Worm (Caenorhabditis elegans) whole organism, late embryonic: ENCODE results near the gene K02E11.7.
"Not testable (repeated sequence)": the region's sequence is repeated elsewhere in the genome, so short reads cannot be mapped to it uniquely, and the experiment has no call there.

Experiments
- K02D7.2 ChIP-seq: sonication (generic microtip); optimal IDR thresholded peaks from 2 replicates; lab custom pipeline; 2017; ENCODE audit warnings: mild to moderate bottlenecking, missing genetic modification characterization, missing compliant biosample characterization
- T23F11.4 ChIP-seq: fragments of 200-800 bp; sonication (Bioruptor generic); optimal IDR thresholded peaks from 2 replicates; lab custom pipeline; 2018; ENCODE audit warnings: mild to moderate bottlenecking, missing genetic modification characterization, missing compliant biosample characterization
- Y22D7AL.16 ChIP-seq: sonication (generic microtip); optimal IDR thresholded peaks from 2 replicates; lab custom pipeline; 2016; ENCODE audit warnings: missing genetic modification characterization, missing compliant biosample characterization
- ama-1 ChIP-seq: fragments of 150-350 bp; optimal IDR thresholded peaks from 2 replicates; lab custom pipeline; 2014
- ceh-31 ChIP-seq: sonication (generic microtip); optimal IDR thresholded peaks from 2 replicates; lab custom pipeline; 2016; ENCODE audit warnings: missing genetic modification characterization, missing compliant biosample characterization
- ceh-48 ChIP-seq: sonication (generic microtip); optimal IDR thresholded peaks from 2 replicates; lab custom pipeline; 2016; ENCODE audit warnings: missing genetic modification characterization, inconsistent platforms, missing compliant biosample characterization
- che-1 ChIP-seq: sonication (generic microtip); optimal IDR thresholded peaks from 2 replicates; lab custom pipeline; 2016; ENCODE audit warnings: mild to moderate bottlenecking, missing genetic modification characterization, missing compliant biosample characterization
- dmd-4 ChIP-seq: sonication (generic microtip); optimal IDR thresholded peaks from 2 replicates; lab custom pipeline; 2016; ENCODE audit warnings: borderline replicate concordance, missing genetic modification characterization, missing compliant biosample characterization
- elt-4 ChIP-seq: sonication (generic microtip); optimal IDR thresholded peaks from 2 replicates; lab custom pipeline; 2016; ENCODE audit warnings: missing genetic modification characterization, missing compliant biosample characterization
- fkh-10 ChIP-seq: fragments of 150-350 bp; optimal IDR thresholded peaks from 2 replicates; lab custom pipeline; 2014; ENCODE audit warnings: missing biosample characterization, missing genetic modification reagents, missing genetic modification characterization
- hlh-13 ChIP-seq: fragments of 200-800 bp; sonication (Bioruptor generic); optimal IDR thresholded peaks from 2 replicates; lab custom pipeline; 2018; ENCODE audit warnings: mild to moderate bottlenecking, missing genetic modification characterization, missing compliant biosample characterization
- nhr-11 ChIP-seq: fragments of 150-350 bp; optimal IDR thresholded peaks from 2 replicates; lab custom pipeline; 2014; ENCODE audit warnings: missing biosample characterization, missing genetic modification characterization
- pag-3 ChIP-seq: sonication (generic microtip); optimal IDR thresholded peaks from 2 replicates; lab custom pipeline; 2016; ENCODE audit warnings: missing compliant biosample characterization, missing genetic modification characterization, borderline replicate concordance
- syd-9 ChIP-seq: sonication (generic microtip); optimal IDR thresholded peaks from 2 replicates; lab custom pipeline; 2016; ENCODE audit warnings: mild to moderate bottlenecking, missing genetic modification characterization, moderate library complexity, missing compliant biosample characterization

DNA sequence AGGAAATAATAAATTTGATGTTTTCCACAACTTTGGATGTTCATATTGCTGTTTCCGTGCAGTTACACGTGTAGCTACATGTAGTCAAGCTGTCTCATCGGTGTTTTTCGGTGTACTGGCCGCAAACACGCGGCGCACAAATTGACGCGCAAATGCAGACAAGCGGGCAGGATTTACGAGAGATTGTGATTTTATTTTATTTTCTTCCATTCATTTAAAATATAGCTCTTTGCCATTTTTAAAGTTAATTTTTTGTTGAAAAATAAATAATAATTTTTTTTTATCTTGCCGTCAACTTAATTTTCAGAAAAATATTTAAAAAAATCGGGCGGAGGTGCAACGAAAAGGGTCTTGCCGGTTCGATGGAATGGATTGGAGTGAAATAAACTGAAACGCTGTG, 20.1 kb upstream of the K02E11.7 start, which contains the start of gene F40G12.7:
- TF ChIP-seq T23F11.4 (GFP tag; lab: Kevin White, UChicago); fkh-10 (GFP tag; lab: Kevin White, UChicago); elt-4 (tag; lab: Kevin White, UChicago); dmd-4 (tag; lab: Kevin White, UChicago); hlh-13; nhr-11 (tag; lab: Kevin White, UChicago); ceh-31 (tag; lab: Kevin White, UChicago); Y22D7AL.16 (tag; lab: Kevin White, UChicago); che-1; ama-1 (lab: Kevin White, UChicago); K02D7.2 (tag; lab: Kevin White, UChicago); syd-9 (tag; lab: Kevin White, UChicago); pag-3 (tag; lab: Kevin White, UChicago); ceh-48 (tag; lab: Kevin White, UChicago): not testable (repeated sequence)
